Worm (Caenorhabditis elegans): ENCODE data around the gene C04H4.1.

ce11 chrII:7958544-7958943 lies at the start of gene C04H4.1:
- TF ChIP-seq nhr-11 (tag; optimal IDR thresholded peaks at IDR 0.05) (no peak), elt-2 (tag; optimal IDR thresholded peaks at IDR 0.05) (no peak), dmd-4 (tag; optimal IDR thresholded peaks at IDR 0.05; ENCODE audit: borderline replicate concordance) (no peak), hlh-15 (tag; optimal IDR thresholded peaks at IDR 0.05) (no peak), pax-1 (tag; optimal IDR thresholded peaks at IDR 0.05) (no peak), pha-2 (tag; optimal IDR thresholded peaks at IDR 0.05) (no peak)
